Fruit fly (Drosophila melanogaster): ENCODE measurements around the gene CG31674.

Gene CG31674

dm6 chr2L:20831060-20831459, at the start of gene CG31674:
Gene CG31674, plus strand, starts transcription at chr2L:20831262.
- TF ChIP-seq CG17801 (GFP tag; optimal IDR thresholded peaks at IDR 0.05; ENCODE audit: partially characterized antibody): peak; percentile 34

dm6 chr2L:20783044-20783443, 48.0 kb upstream of the CG31674 start:
- no peak for TF ChIP-seq CG17801 (GFP tag; optimal IDR thresholded peaks at IDR 0.05; ENCODE audit: partially characterized antibody)

dm6 chr2L:20783908-20784307, 47.2 kb upstream of the CG31674 start:
- TF ChIP-seq CG17801 (GFP tag; optimal IDR thresholded peaks at IDR 0.05; ENCODE audit: partially characterized antibody): no peak

dm6 chr2L:20785333-20785732, 45.7 kb upstream of the CG31674 start:
- no peak for TF ChIP-seq CG17801 (GFP tag; optimal IDR thresholded peaks at IDR 0.05; ENCODE audit: partially characterized antibody)

- peak; percentile 32 for TF ChIP-seq CG17801 (GFP tag; optimal IDR thresholded peaks at IDR 0.05; ENCODE audit: partially characterized antibody)
These were observed 43.7 kb upstream of the CG31674 start, which contains the start of gene Pomp for dm6 chr2L:20787271-20787791. Gene Pomp, plus strand, starts transcription at chr2L:20787656.

- TF ChIP-seq CG17801 (GFP tag; optimal IDR thresholded peaks at IDR 0.05; ENCODE audit: partially characterized antibody): no peak
These were observed 43.0 kb upstream of the CG31674 start for dm6 chr2L:20788050-20788449.

dm6 chr2L:20792521-20792920, 38.5 kb upstream of the CG31674 start:
- no peak for TF ChIP-seq CG17801 (GFP tag; optimal IDR thresholded peaks at IDR 0.05; ENCODE audit: partially characterized antibody)

dm6 chr2L:20792988-20793544, 38.0 kb upstream of the CG31674 start:
- no peak for TF ChIP-seq CG17801 (GFP tag; optimal IDR thresholded peaks at IDR 0.05; ENCODE audit: partially characterized antibody)

dm6 chr2L:20793881-20794280, 37.2 kb upstream of the CG31674 start:
- TF ChIP-seq CG17801 (GFP tag; optimal IDR thresholded peaks at IDR 0.05; ENCODE audit: partially characterized antibody): peak; percentile 74

dm6 chr2L:20794656-20795055, 36.4 kb upstream of the CG31674 start:
- TF ChIP-seq CG17801 (GFP tag; optimal IDR thresholded peaks at IDR 0.05; ENCODE audit: partially characterized antibody): no peak

dm6 chr2L:20795774-20796173, 35.3 kb upstream of the CG31674 start:
- no peak for TF ChIP-seq CG17801 (GFP tag; optimal IDR thresholded peaks at IDR 0.05; ENCODE audit: partially characterized antibody)

dm6 chr2L:20796758-20797514, 34.1 kb upstream of the CG31674 start, which contains the start of gene vari:
Gene vari, minus strand, starts transcription at chr2L:20797042.
- TF ChIP-seq CG17801 (GFP tag; optimal IDR thresholded peaks at IDR 0.05; ENCODE audit: partially characterized antibody): no peak

dm6 chr2L:20797515-20797847, 33.6 kb upstream of the CG31674 start, which contains the start of gene CG9328:
Gene CG9328, plus strand, starts transcription at chr2L:20797715.
- peak; percentile 47 for TF ChIP-seq CG17801 (GFP tag; optimal IDR thresholded peaks at IDR 0.05; ENCODE audit: partially characterized antibody)

dm6 chr2L:20798351-20798777, 32.7 kb upstream of the CG31674 start:
- TF ChIP-seq CG17801 (GFP tag; optimal IDR thresholded peaks at IDR 0.05; ENCODE audit: partially characterized antibody): no peak

- peak; percentile 45 for TF ChIP-seq CG17801 (GFP tag; optimal IDR thresholded peaks at IDR 0.05; ENCODE audit: partially characterized antibody)
These were observed 30.8 kb upstream of the CG31674 start for dm6 chr2L:20799991-20800897.

Data from ovary, adult (tissue).